Worm (Caenorhabditis elegans) whole organism, L4/young adult: ENCODE data around the gene sri-60.

Experiments used
- dao-5 ChIP-seq: sonication (generic microtip); optimal IDR thresholded peaks from 2 replicates; lab custom pipeline; 2016; ENCODE audit warnings: missing genotype, missing genetic modification characterization, moderate library complexity, missing compliant biosample characterization
- him-1 ChIP-seq: sonication (generic microtip); optimal IDR thresholded peaks from 2 replicates; lab custom pipeline; 2016; ENCODE audit warnings: missing genotype, missing genetic modification reagents, missing genetic modification characterization, missing compliant biosample characterization

ce11 chrII:2736938-2737337 lies 34.3 kb upstream of the sri-60 start:
- no peak for TF ChIP-seq him-1 (tag; lab: Kevin White, UChicago)
- TF ChIP-seq dao-5 (tag; lab: Kevin White, UChicago), result no peak
